Worm (Caenorhabditis elegans) whole organism, L4 larva: ENCODE data around the gene chil-25.
"Not testable (repeated sequence)": the region's sequence is repeated elsewhere in the genome, so short reads cannot be mapped to it uniquely, and the experiment has no call there.

Source experiments
- F26F4.8 ChIP-seq: fragments of 200-800 bp; sonication (Bioruptor generic); conservative IDR thresholded peaks from 2 replicates; pipeline ENCODE4 v1.3.6; 2022; ENCODE audit warnings: missing genetic modification characterization, missing compliant biosample characterization
- T26A8.4 ChIP-seq: fragments of 200-800 bp; sonication (Bioruptor generic); IDR thresholded peaks from 2 replicates; pipeline ENCODE4 v1.3.6; 2022; ENCODE audit warnings: missing genetic modification characterization, missing compliant biosample characterization
- Y5F2A.4 ChIP-seq: fragments of 200-800 bp; sonication (Bioruptor generic); optimal IDR thresholded peaks from 2 replicates; lab custom pipeline; 2018; ENCODE audit warnings: mild to moderate bottlenecking, missing genetic modification characterization, missing compliant biosample characterization
- aha-1 ChIP-seq: fragments of 150-350 bp; peaks from one replicate; lab custom pipeline; 2014; ENCODE audit warnings: missing biosample characterization, missing genetic modification characterization
- aly-2 ChIP-seq: sonication (generic microtip); optimal IDR thresholded peaks from 2 replicates; lab custom pipeline; 2018; ENCODE audit warnings: missing biosample characterization, missing genetic modification characterization
- attf-4 ChIP-seq: sonication (generic microtip); optimal IDR thresholded peaks from 3 replicates; lab custom pipeline; 2017; ENCODE audit warnings: missing biosample characterization, missing genetic modification characterization
- ceh-20 ChIP-seq: fragments of 200-800 bp; sonication (Bioruptor generic); IDR thresholded peaks from 2 replicates; pipeline ENCODE4 v1.3.6; 2022; ENCODE audit warnings: missing genetic modification reagents, missing genetic modification characterization, missing compliant biosample characterization
- ceh-62 ChIP-seq: sonication (generic microtip); optimal IDR thresholded peaks from 2 replicates; lab custom pipeline; 2017; ENCODE audit warnings: missing biosample characterization, missing genetic modification characterization
- ceh-82 ChIP-seq: sonication (generic microtip); optimal IDR thresholded peaks from 2 replicates; lab custom pipeline; 2017; ENCODE audit warnings: missing biosample characterization, missing genetic modification characterization
- ces-1 ChIP-seq: fragments of 150-350 bp; sonication (generic microtip); optimal IDR thresholded peaks from 4 replicates; lab custom pipeline; 2014; ENCODE audit warnings: missing biosample characterization, missing genetic modification reagents, missing genetic modification characterization
- ctbp-1 ChIP-seq: fragments of 200-800 bp; sonication (Bioruptor generic); IDR thresholded peaks from 2 replicates; pipeline ENCODE4 v1.3.6; 2022; ENCODE audit warnings: missing genetic modification reagents, missing genetic modification characterization, missing compliant biosample characterization
- daf-16 ChIP-seq, 3 experiments: sonication (generic microtip); optimal IDR thresholded peaks; 2 replicates each; lab custom pipeline; 2016 to 2017; ENCODE audit warnings: missing genetic modification characterization in 3 of 3, missing genetic modification reagents in 3 of 3, mild to moderate bottlenecking in 2 of 3, missing compliant biosample characterization in 2 of 3, missing biosample characterization in 1 of 3, moderate library complexity in 1 of 3
- dmd-8 ChIP-seq: fragments of 200-800 bp; sonication (Bioruptor generic); IDR thresholded peaks from 2 replicates; pipeline ENCODE4 v1.3.6; 2022; ENCODE audit warnings: missing genetic modification characterization, missing compliant biosample characterization
- dmd-9 ChIP-seq: fragments of 200-800 bp; sonication (Bioruptor generic); IDR thresholded peaks from 2 replicates; pipeline ENCODE4 v1.3.6; 2022; ENCODE audit warnings: missing genetic modification reagents, missing genetic modification characterization, missing compliant biosample characterization
- fkh-10 ChIP-seq: fragments of 150-350 bp; optimal IDR thresholded peaks from 2 replicates; lab custom pipeline; 2014; ENCODE audit warnings: missing biosample characterization, missing genetic modification reagents, missing genetic modification characterization
- gei-8 ChIP-seq: fragments of 200-800 bp; sonication (Bioruptor generic); optimal IDR thresholded peaks from 2 replicates; lab custom pipeline; 2018; ENCODE audit warnings: mild to moderate bottlenecking, missing genetic modification characterization, missing compliant biosample characterization
- hmg-1.1 ChIP-seq: fragments of 200-800 bp; sonication (Bioruptor generic); IDR thresholded peaks from 2 replicates; pipeline ENCODE4 v1.3.6; 2022; ENCODE audit warnings: missing genetic modification reagents, missing genetic modification characterization, missing compliant biosample characterization
- lin-13 ChIP-seq: fragments of 150-350 bp; optimal IDR thresholded peaks from 2 replicates; lab custom pipeline; 2014; ENCODE audit warnings: missing biosample characterization, missing genetic modification reagents, missing genetic modification characterization
- lin-39 ChIP-seq: fragments of 150-350 bp; optimal IDR thresholded peaks from 2 replicates; lab custom pipeline; 2014; ENCODE audit warnings: missing biosample characterization, missing genetic modification reagents, missing genetic modification characterization
- lir-3 ChIP-seq: sonication (generic microtip); optimal IDR thresholded peaks from 2 replicates; lab custom pipeline; 2016; ENCODE audit warnings: mild to moderate bottlenecking, missing genetic modification characterization, missing compliant biosample characterization
- madf-5 ChIP-seq, 2 experiments: fragments of 200-800 bp; sonication (Bioruptor generic); IDR thresholded peaks; 2 replicates each; pipeline ENCODE4 v1.3.6; 2022; ENCODE audit warnings: missing compliant biosample characterization in 2 of 2, missing genetic modification characterization in 2 of 2
- madf-9 ChIP-seq: fragments of 200-800 bp; sonication (Bioruptor generic); conservative IDR thresholded peaks from 2 replicates; pipeline ENCODE4 v1.3.6; 2022; ENCODE audit warnings: missing genetic modification reagents, missing genetic modification characterization, missing compliant biosample characterization
- mdt-29 ChIP-seq: fragments of 200-800 bp; sonication (Bioruptor generic); IDR thresholded peaks from 2 replicates; pipeline ENCODE4 v1.3.6; 2022; ENCODE audit warnings: missing genetic modification reagents, missing genetic modification characterization, missing compliant biosample characterization
- mxl-2 ChIP-seq: fragments of 200-800 bp; sonication (Bioruptor generic); conservative IDR thresholded peaks from 2 replicates; pipeline ENCODE4 v1.3.6; 2022; ENCODE audit warnings: missing genetic modification reagents, missing genetic modification characterization, missing compliant biosample characterization
- nhr-25 ChIP-seq: sonication (generic microtip); optimal IDR thresholded peaks from 2 replicates; lab custom pipeline; 2017; ENCODE audit warnings: missing genetic modification characterization, mild to moderate bottlenecking, missing compliant biosample characterization, antibody characterized with exemption, moderate library complexity, borderline replicate concordance; ENCODE audit not compliant: insufficient read depth
- nhr-76 ChIP-seq: fragments of 150-350 bp; optimal IDR thresholded peaks from 2 replicates; lab custom pipeline; 2014; ENCODE audit warnings: missing biosample characterization, missing genetic modification characterization
- pqm-1 ChIP-seq: sonication (generic microtip); optimal IDR thresholded peaks from 2 replicates; lab custom pipeline; 2017; ENCODE audit warnings: missing biosample characterization, missing genetic modification characterization
- sdz-12 ChIP-seq: fragments of 200-800 bp; sonication (Bioruptor generic); optimal IDR thresholded peaks from 2 replicates; lab custom pipeline; 2018; ENCODE audit warnings: mild to moderate bottlenecking, missing genetic modification characterization, missing compliant biosample characterization
- skn-1 ChIP-seq: fragments of 150-350 bp; optimal IDR thresholded peaks from 2 replicates; lab custom pipeline; 2014; ENCODE audit warnings: missing biosample characterization, missing genetic modification characterization
- tra-1 ChIP-seq: fragments of 200-800 bp; sonication (Bioruptor generic); IDR thresholded peaks from 2 replicates; pipeline ENCODE4 v1.3.6; 2022; ENCODE audit warnings: missing genetic modification reagents, missing genetic modification characterization, missing compliant biosample characterization
- unc-130 ChIP-seq: sonication (generic microtip); optimal IDR thresholded peaks from 2 replicates; lab custom pipeline; 2016; ENCODE audit warnings: missing genetic modification reagents, missing genetic modification characterization, missing compliant biosample characterization
- unc-62 ChIP-seq, 3 experiments: fragments of 150-350 bp in 1 of 3; sonication (generic microtip); optimal IDR thresholded peaks in 2 of 3; peaks in 1 of 3; 1 replicate in 1 of 3; 2 replicates in 2 of 3; lab custom pipeline; 2014 to 2017; ENCODE audit warnings: missing biosample characterization in 3 of 3, missing genetic modification characterization in 3 of 3, missing genetic modification reagents in 3 of 3, missing genotype in 1 of 3
- zfp-2 ChIP-seq: sonication (generic microtip); optimal IDR thresholded peaks from 2 replicates; lab custom pipeline; 2016; ENCODE audit warnings: mild to moderate bottlenecking, missing genetic modification characterization, missing compliant biosample characterization
- zfp-3 ChIP-seq: fragments of 200-800 bp; sonication (Bioruptor generic); conservative IDR thresholded peaks from 2 replicates; pipeline ENCODE4 v1.3.6; 2022; ENCODE audit warnings: missing genetic modification reagents, missing genetic modification characterization, missing compliant biosample characterization
- zip-11 ChIP-seq: fragments of 200-800 bp; sonication (Bioruptor generic); IDR thresholded peaks from 2 replicates; pipeline ENCODE4 v1.3.6; 2022; ENCODE audit warnings: missing genetic modification characterization, missing compliant biosample characterization
- ztf-11 ChIP-seq: fragments of 150-350 bp; optimal IDR thresholded peaks from 2 replicates; lab custom pipeline; 2014; ENCODE audit warnings: missing biosample characterization, missing genetic modification characterization

chil-25 gene

DNA sequence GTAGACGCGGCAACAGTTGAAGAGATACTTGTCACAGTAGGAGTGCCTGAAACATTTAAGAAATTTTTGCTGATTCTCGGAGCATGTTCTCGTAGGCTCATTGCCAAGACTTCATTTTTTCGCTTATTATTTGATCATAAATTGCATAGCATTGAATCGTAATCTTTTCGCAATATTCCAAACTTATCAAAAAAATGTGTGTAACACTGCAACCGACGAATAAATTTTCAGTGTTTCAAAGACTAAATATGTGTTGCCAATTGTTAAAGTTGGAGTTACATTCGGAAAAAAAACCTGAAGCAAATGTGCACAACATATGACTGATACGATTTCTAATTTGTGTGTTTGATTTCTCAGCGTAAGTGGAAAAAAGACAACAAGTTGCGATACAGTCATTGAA, 14.8 kb downstream of the chil-25 start, which contains the start of gene R09D1.14:
Gene R09D1.14, minus strand, starts transcription at position 101 of the 400 bp plus-strand sequence.
- TF ChIP-seq gei-8 (GFP tag; lab: Kevin White, UChicago); mxl-2 (GFP tag; lab: Robert Waterston, UW); madf-5 (GFP tag; IDR thresholded peaks at IDR 0.05; lab: Robert Waterston, UW): not testable (repeated sequence)
- TF ChIP-seq, all 104 proteins: peak for 0; not testable (repeated sequence) for 104

ce11 chrII:9454304-9454703, 20.0 kb downstream of the chil-25 start, which contains the start of gene chil-19:
Gene chil-19 (minus strand): TSS chrII:9454404.
- no peak for TF ChIP-seq lin-39
- no peak for TF ChIP-seq F26F4.8 (GFP tag; lab: Robert Waterston, UW)
- no peak for TF ChIP-seq mdt-29
- TF ChIP-seq zip-11 (GFP tag; lab: Robert Waterston, UW) = no peak
- no peak for TF ChIP-seq nhr-25 (tag; lab: Kevin White, UChicago)

DNA sequence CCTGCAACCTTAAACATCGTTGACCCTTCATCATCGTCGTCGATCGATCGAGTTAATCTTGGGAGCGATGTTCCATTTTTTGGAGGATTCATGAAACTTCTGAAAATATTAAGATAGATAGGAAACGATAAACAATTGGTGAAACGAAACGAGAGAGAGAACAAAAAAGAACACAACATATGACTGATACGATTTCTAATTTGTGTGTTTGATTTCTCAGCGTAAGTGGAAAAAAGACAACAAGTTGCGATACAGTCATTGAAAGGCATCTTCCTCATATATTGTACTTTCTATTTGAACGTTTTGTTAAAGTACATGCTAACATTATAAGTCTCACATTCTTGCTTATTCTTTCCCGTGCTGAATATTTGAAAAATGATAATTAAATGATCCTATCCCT, 22.1 kb downstream of the chil-25 start, which contains the start of gene R09D1.12:
Gene R09D1.12, minus strand, starts transcription at position 101 of the 400 bp plus-strand sequence.
- not testable (repeated sequence) for TF ChIP-seq ceh-82 (tag; lab: Kevin White, UChicago); ceh-62 (tag; lab: Kevin White, UChicago); hmg-1.1

DNA sequence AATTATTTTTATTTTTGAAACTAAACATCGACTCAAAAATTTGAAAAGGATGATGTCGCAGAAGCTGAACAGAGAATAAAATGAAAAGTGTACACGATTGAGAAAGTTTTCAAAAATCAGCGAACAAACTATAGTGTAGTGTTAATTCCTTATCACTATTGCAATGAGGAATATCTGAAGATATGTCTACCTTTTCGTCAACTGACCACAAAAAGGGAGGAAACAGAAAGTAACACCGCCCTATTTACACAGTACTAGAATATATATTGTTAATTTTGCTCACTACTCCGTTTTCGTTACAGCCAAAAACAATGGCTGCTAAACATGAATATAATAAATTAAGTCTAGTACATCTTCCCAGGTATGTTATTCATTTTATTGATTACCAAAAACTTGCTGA, 26.3 kb downstream of the chil-25 start, which contains the start of gene chil-18:
Gene chil-18, plus strand, starts transcription at position 301 of the 400 bp plus-strand sequence.
- no peak for TF ChIP-seq nhr-25 (tag; lab: Kevin White, UChicago)
- TF ChIP-seq dmd-9 (GFP tag; lab: Robert Waterston, UW) = no peak
- no peak for TF ChIP-seq pqm-1 (tag; lab: Kevin White, UChicago)
- TF ChIP-seq nhr-76 = no peak
- TF ChIP-seq ctbp-1 (GFP tag; lab: Robert Waterston, UW) = no peak
- TF ChIP-seq skn-1 (tag; lab: Kevin White, UChicago) = no peak
- TF ChIP-seq ztf-11 = no peak
- no peak for TF ChIP-seq attf-4 (tag; lab: Kevin White, UChicago)
- no peak for TF ChIP-seq aha-1 (tag; lab: Kevin White, UChicago)
- no peak for TF ChIP-seq ces-1 (GFP tag; lab: Kevin White, UChicago)
- no peak for TF ChIP-seq Y5F2A.4 (GFP tag; lab: Kevin White, UChicago)
- no peak for TF ChIP-seq fkh-10
- no peak for TF ChIP-seq zfp-3 (GFP tag; lab: Robert Waterston, UW)
- no peak for TF ChIP-seq unc-62 (GFP tag; optimal IDR thresholded peaks at IDR 0.05 in 1 of 2; lab: Kevin White, UChicago)
- no peak for TF ChIP-seq unc-62 (tag; optimal IDR thresholded peaks at IDR 0.05; lab: Kevin White, UChicago)
- TF ChIP-seq aly-2 (tag; lab: Kevin White, UChicago) = no peak
- TF ChIP-seq daf-16 (GFP tag; optimal IDR thresholded peaks at IDR 0.05; lab: Kevin White, UChicago) = no peak
- TF ChIP-seq daf-16 (tag; optimal IDR thresholded peaks at IDR 0.05; lab: Kevin White, UChicago) = no peak
- TF ChIP-seq dmd-8 = no peak

DNA sequence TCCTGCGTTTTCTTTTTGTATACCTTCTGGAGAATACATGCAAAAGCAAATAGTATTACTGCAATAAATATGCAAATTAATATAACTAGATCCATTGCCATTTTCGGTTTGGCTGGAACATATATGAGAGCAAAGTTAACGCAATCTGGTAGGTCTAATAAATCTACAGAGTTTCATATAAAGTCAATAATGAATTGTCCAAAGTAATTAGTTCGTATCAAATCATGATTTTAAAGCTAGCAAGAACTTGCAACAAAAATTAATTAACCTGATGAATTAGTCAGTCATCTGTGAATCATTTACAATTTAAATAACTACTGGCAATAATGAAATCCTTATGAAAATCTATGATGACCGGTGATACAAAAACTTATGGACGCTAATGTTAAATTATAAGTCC, 28.9 kb downstream of the chil-25 start, which contains the start of gene R09D1.13:
Gene R09D1.13, minus strand, starts transcription at position 101 of the 400 bp plus-strand sequence.
- no peak for TF ChIP-seq gei-8 (GFP tag; lab: Kevin White, UChicago)
- no peak for TF ChIP-seq madf-9 (GFP tag; lab: Robert Waterston, UW)
- no peak for TF ChIP-seq unc-130 (GFP tag; lab: Kevin White, UChicago)
- TF ChIP-seq T26A8.4 (GFP tag; lab: Robert Waterston, UW) = no peak
- no peak for TF ChIP-seq ceh-20 (GFP tag; lab: Robert Waterston, UW)
- TF ChIP-seq lir-3 (tag; lab: Kevin White, UChicago) = no peak
- no peak for TF ChIP-seq zfp-2
- no peak for TF ChIP-seq sdz-12
- TF ChIP-seq tra-1 = no peak
- no peak for TF ChIP-seq attf-4 (tag; lab: Kevin White, UChicago)
- TF ChIP-seq fkh-10 = no peak
- TF ChIP-seq lin-13 = no peak
- no peak for TF ChIP-seq ceh-82 (tag; lab: Kevin White, UChicago)
